Worm (Caenorhabditis elegans): Measurements from ENCODE around the gene tomm-40.

Gene tomm-40

DNA sequence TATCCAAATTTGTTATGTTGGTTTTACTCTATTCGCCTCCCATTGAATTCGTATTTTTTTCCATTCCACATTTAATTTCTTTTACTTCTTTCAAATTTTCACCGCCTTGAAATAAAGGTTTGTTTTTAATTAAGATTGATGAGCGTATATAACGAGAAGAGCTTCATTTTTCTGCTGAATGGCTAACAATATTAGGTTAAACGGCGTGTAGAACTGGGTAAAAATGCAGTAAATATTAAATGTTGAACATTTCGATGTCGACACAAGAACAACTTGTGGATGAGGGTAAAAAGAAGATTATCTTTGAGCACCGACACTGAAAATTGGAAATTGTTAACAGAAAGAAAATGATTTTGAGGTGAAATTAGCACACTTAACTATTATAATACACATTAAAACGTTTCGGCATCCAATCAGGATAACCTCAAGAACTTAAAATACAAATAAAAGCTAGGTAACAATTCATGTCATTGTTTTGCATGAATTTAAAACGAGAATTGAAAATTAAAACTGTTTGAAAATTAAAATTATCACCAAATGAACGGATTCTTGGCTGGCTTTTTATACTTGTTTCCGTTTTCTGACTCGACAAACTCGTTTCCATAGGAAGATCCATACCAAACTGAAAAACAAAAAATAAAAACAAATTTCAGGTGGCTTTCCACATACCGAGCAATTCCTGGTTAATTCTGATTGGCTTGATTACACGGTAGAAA lies 34.3 kb downstream of the tomm-40 start:
- TF ChIP-seq nhr-76 (tag; optimal IDR thresholded peaks at IDR 0.05) (no peak), unc-39 (tag; optimal IDR thresholded peaks at IDR 0.05) (no peak), nhr-12 (tag; optimal IDR thresholded peaks at IDR 0.05) (no peak), mml-1 (tag; optimal IDR thresholded peaks at IDR 0.05) (no peak), egl-5 (tag; optimal IDR thresholded peaks at IDR 0.05) (no peak), skn-1 (tag; optimal IDR thresholded peaks at IDR 0.05) (no peak), fkh-10 (GFP tag; optimal IDR thresholded peaks at IDR 0.05) (no peak), pha-4 (tag; optimal IDR thresholded peaks at IDR 0.05) (no peak), unc-62 (GFP tag; optimal IDR thresholded peaks at IDR 0.05) (no peak), daf-12 (tag; optimal IDR thresholded peaks at IDR 0.05) (no peak), tbx-2 (tag; optimal IDR thresholded peaks at IDR 0.05) (no peak), pqm-1 (tag; optimal IDR thresholded peaks at IDR 0.05) (no peak), nhr-23 (tag; optimal IDR thresholded peaks at IDR 0.05) (no peak), elt-1 (tag; optimal IDR thresholded peaks at IDR 0.05) (no peak), fkh-2 (tag; optimal IDR thresholded peaks at IDR 0.05) (no peak), ztf-4 (tag; optimal IDR thresholded peaks at IDR 0.05) (no peak), nhr-43 (tag; optimal IDR thresholded peaks at IDR 0.05; ENCODE audit: poor library complexity, severe bottlenecking) (no peak), snpc-4 (tag; optimal IDR thresholded peaks at IDR 0.05) (no peak), nhr-77 (tag; optimal IDR thresholded peaks at IDR 0.05) (no peak)

DNA sequence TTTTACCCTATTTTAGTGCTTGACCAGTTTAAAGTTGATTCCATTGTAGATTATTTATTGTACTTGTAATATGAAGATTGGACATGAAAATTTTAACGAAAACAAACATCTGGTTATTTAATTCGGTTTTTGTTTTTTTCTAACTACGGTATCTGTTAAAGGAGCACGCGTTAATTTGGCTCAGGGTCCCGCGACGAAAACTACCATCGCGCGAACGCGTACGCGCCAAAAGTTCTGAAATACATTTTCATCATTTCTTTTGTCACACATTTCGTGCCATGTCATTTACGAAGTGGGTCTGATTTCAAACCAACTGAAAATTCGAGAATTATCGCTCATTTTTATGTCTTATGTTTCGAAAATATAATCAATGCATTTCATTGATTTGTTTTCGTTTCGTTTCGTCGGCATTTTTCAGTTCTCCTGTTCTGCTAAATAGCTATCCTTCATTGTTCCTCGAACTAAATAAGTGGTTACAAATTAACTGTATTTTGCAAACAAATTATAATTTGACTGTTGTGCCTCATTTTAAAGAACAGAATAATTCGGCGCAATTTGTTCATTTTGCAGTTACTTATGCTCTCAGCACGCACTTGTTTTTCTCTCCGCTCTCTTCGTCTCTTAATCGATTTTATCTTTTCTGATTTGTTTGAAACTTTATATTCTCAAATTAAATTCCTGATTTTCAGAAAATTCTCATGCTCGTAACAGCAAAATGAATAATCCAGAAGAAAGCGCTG lies 39.5 kb downstream of the tomm-40 start, which contains the start of gene T21B10.3:
Gene T21B10.3, plus strand, starts transcription at position 690 of the 740 bp plus-strand sequence.
- TF ChIP-seq pqm-1 (tag; optimal IDR thresholded peaks at IDR 0.05) (no peak), nhr-76 (tag; optimal IDR thresholded peaks at IDR 0.05) (no peak), hmg-11 (tag; optimal IDR thresholded peaks at IDR 0.05) (peak; percentile 31), nhr-43 (tag; optimal IDR thresholded peaks at IDR 0.05; ENCODE audit: poor library complexity, severe bottlenecking) (peak; percentile 15), R02D3.7 (tag; optimal IDR thresholded peaks at IDR 0.05) (peak; percentile 33), ama-1 (optimal IDR thresholded peaks at IDR 0.05) (peak; percentile 96), nfya-1 (tag; optimal IDR thresholded peaks at IDR 0.05; ENCODE audit: insufficient read depth) (peak; percentile 4)

DNA sequence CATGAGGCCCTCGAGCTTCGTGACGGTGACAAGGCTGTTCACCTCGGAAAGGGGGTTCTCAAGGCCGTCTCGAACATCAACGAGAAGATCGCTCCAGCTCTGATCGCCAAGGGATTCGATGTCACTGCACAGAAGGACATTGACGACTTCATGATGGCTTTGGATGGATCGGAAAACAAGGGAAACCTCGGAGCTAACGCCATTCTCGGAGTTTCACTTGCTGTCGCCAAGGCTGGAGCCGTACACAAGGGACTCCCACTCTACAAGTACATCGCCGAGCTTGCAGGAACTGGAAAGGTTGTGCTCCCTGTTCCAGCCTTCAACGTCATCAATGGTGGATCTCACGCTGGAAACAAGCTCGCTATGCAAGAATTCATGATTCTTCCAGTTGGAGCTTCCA lies 41.0 kb downstream of the tomm-40 start:
- TF ChIP-seq elt-1 (tag; optimal IDR thresholded peaks at IDR 0.05), result no peak

DNA sequence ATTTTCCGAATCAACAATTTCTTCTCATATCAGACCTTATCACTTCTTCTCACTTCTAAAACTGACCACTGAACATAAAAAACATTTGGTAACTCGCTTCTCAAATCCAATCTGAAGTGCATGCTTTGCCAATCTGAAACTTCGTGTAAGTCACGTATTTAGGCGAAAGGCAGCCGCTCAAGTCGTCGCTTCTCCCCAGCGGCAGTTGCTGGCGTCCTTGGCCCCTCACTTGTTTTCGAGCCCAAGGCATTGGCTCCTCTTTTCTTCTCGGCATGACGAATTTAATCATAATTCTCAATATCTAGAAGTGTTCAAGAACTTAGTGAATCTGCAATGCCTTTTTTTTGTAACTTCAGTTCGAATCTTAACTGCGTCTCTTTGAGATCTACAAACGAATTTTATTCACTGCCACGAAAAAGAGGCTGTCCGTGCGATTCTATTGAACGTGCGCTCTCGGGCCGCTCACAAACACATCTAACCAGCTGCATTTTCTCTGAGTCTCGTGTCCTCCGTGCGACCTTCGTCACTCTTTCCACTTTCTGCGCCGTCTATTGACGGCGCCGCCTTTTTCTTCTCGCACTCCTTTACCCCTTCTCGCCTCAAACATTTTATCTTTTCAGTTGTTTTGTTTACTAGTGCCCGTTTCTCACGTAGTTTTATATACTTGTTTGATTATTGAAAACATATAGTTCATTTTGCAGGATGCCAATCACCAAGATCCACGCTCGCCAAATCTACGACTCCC lies 41.8 kb downstream of the tomm-40 start:
- TF ChIP-seq nhr-11 (tag; optimal IDR thresholded peaks at IDR 0.05) (no peak), aly-2 (tag; optimal IDR thresholded peaks at IDR 0.05) (no peak), hmg-11 (tag; optimal IDR thresholded peaks at IDR 0.05) (peak; percentile 42), lin-39 (tag; optimal IDR thresholded peaks at IDR 0.05) (no peak), skn-1 (tag; optimal IDR thresholded peaks at IDR 0.05) (no peak), daf-12 (tag; optimal IDR thresholded peaks at IDR 0.05) (no peak), lsy-12 (tag; optimal IDR thresholded peaks at IDR 0.05) (no peak), ceh-28 (tag; optimal IDR thresholded peaks at IDR 0.05) (no peak), tbx-2 (tag; optimal IDR thresholded peaks at IDR 0.05) (no peak), unc-39 (tag; optimal IDR thresholded peaks at IDR 0.05) (no peak), elt-3 (tag; optimal IDR thresholded peaks at IDR 0.05) (no peak), nhr-23 (tag; optimal IDR thresholded peaks at IDR 0.05) (no peak), ZK546.5 (tag; optimal IDR thresholded peaks at IDR 0.05) (no peak), elt-2 (tag; optimal IDR thresholded peaks at IDR 0.05) (peak; percentile 27), snpc-4 (tag; optimal IDR thresholded peaks at IDR 0.05) (no peak), nhr-25 (tag; optimal IDR thresholded peaks at IDR 0.05) (peak; percentile 28), lin-15B (tag; optimal IDR thresholded peaks at IDR 0.05) (peak; percentile 13), mdl-1 (tag; optimal IDR thresholded peaks at IDR 0.05) (no peak), ama-1 (optimal IDR thresholded peaks at IDR 0.05) (peak; percentile 46), egl-5 (tag; optimal IDR thresholded peaks at IDR 0.05) (peak; percentile 41), fos-1 (tag; optimal IDR thresholded peaks at IDR 0.05) (no peak), egl-27 (tag; optimal IDR thresholded peaks at IDR 0.05) (no peak), pqm-1 (tag; optimal IDR thresholded peaks at IDR 0.05) (no peak), pha-4 (tag; optimal IDR thresholded peaks at IDR 0.05) (peak; percentile 60), zag-1 (tag; optimal IDR thresholded peaks at IDR 0.05) (no peak), sea-2 (GFP tag; optimal IDR thresholded peaks at IDR 0.05) (no peak), jun-1 (tag; optimal IDR thresholded peaks at IDR 0.05) (no peak), nhr-12 (tag; optimal IDR thresholded peaks at IDR 0.05) (no peak), nhr-67 (tag; optimal IDR thresholded peaks at IDR 0.05) (no peak), ceh-16 (tag; optimal IDR thresholded peaks at IDR 0.05) (no peak), eor-1 (tag; optimal IDR thresholded peaks at IDR 0.05) (no peak), R02D3.7 (tag; optimal IDR thresholded peaks at IDR 0.05) (no peak), fkh-2 (tag; optimal IDR thresholded peaks at IDR 0.05) (no peak)

Measured in whole organism, L3 larva.